Fruit fly (Drosophila melanogaster) whole organism, prepupa: ENCODE measurements around the gene e.
A peak's percentile ranks its signal among the peaks of the same experiment; 100 is the strongest.

Experiments
- CG10631 ChIP-seq: fragments of 200-800 bp; sonication (Bioruptor generic); optimal IDR thresholded peaks from 2 replicates; lab custom pipeline; 2016; ENCODE audit warnings: missing biosample characterization, missing genetic modification characterization
- CG11294 ChIP-seq: fragments of 200-800 bp; sonication (Bioruptor generic); IDR thresholded peaks from 2 replicates; pipeline ENCODE4 v1.3.6; 2022; ENCODE audit warnings: missing biosample characterization, missing genetic modification characterization
- CG11762 ChIP-seq: fragments of 200-800 bp; sonication (Bioruptor generic); optimal IDR thresholded peaks from 3 replicates; lab custom pipeline; 2016; ENCODE audit warnings: missing biosample characterization, missing genetic modification characterization; ENCODE audit not compliant: insufficient read depth
- CG11902 ChIP-seq: fragments of 200-800 bp; sonication (Bioruptor generic); optimal IDR thresholded peaks from 3 replicates; lab custom pipeline; 2016; ENCODE audit warnings: missing biosample characterization, missing genetic modification characterization
- CG1621 ChIP-seq: fragments of 200-800 bp; sonication (Bioruptor generic); optimal IDR thresholded peaks from 3 replicates; lab custom pipeline; 2018; ENCODE audit warnings: missing biosample characterization, mild to moderate bottlenecking, missing genetic modification characterization
- CG16779 ChIP-seq: fragments of 200-800 bp; sonication (Bioruptor generic); optimal IDR thresholded peaks from 3 replicates; lab custom pipeline; 2017; ENCODE audit warnings: missing biosample characterization, mild to moderate bottlenecking, missing genetic modification characterization
- CG31627 ChIP-seq: fragments of 200-800 bp; sonication (Bioruptor generic); optimal IDR thresholded peaks from 3 replicates; lab custom pipeline; 2016; ENCODE audit warnings: missing biosample characterization, missing genetic modification characterization
- CG32006 ChIP-seq: fragments of 200-800 bp; sonication (Bioruptor generic); optimal IDR thresholded peaks from 3 replicates; lab custom pipeline; 2017; ENCODE audit warnings: missing biosample characterization, mild to moderate bottlenecking, missing genetic modification characterization
- CG34406 ChIP-seq: fragments of 200-800 bp; sonication (Bioruptor generic); optimal IDR thresholded peaks from 3 replicates; lab custom pipeline; 2016; ENCODE audit warnings: missing biosample characterization, missing genetic modification characterization
- CG4318 ChIP-seq: fragments of 200-800 bp; sonication (Bioruptor generic); optimal IDR thresholded peaks from 3 replicates; lab custom pipeline; 2017; ENCODE audit warnings: missing biosample characterization, mild to moderate bottlenecking, missing genetic modification characterization
- CG6163 ChIP-seq: fragments of 200-800 bp; sonication (Bioruptor generic); IDR thresholded peaks from 3 replicates; pipeline ENCODE4 v1.3.6; 2022; ENCODE audit warnings: missing biosample characterization, missing genetic modification characterization
- CG6792 ChIP-seq: fragments of 200-800 bp; sonication (Bioruptor generic); optimal IDR thresholded peaks from 3 replicates; lab custom pipeline; 2016; ENCODE audit warnings: missing biosample characterization, missing genetic modification characterization
- CG6808 ChIP-seq: fragments of 200-800 bp; sonication (Bioruptor generic); optimal IDR thresholded peaks from 3 replicates; lab custom pipeline; 2017; ENCODE audit warnings: missing biosample characterization, missing genetic modification characterization, mild to moderate bottlenecking, moderate library complexity, missing genetic modification reagents
- CG6854 ChIP-seq: fragments of 200-800 bp; sonication (Bioruptor generic); optimal IDR thresholded peaks from 2 replicates; lab custom pipeline; 2017; ENCODE audit warnings: missing biosample characterization, mild to moderate bottlenecking, missing genetic modification characterization
- CG8119 ChIP-seq: fragments of 200-800 bp; sonication (Bioruptor generic); IDR thresholded peaks from 3 replicates; pipeline ENCODE4 v1.3.6; 2022; ENCODE audit warnings: missing biosample characterization, missing genetic modification characterization
- CG8632 ChIP-seq: fragments of 200-800 bp; sonication (Bioruptor generic); optimal IDR thresholded peaks from 3 replicates; lab custom pipeline; 2016; ENCODE audit warnings: missing biosample characterization, missing genetic modification characterization
- Eip75B ChIP-seq: fragments of 200-800 bp; sonication (Bioruptor generic); optimal IDR thresholded peaks from 3 replicates; lab custom pipeline; 2016; ENCODE audit warnings: missing biosample characterization, missing genetic modification characterization
- Eip93F ChIP-seq: fragments of 200-800 bp; sonication (Bioruptor generic); optimal IDR thresholded peaks from 2 replicates; lab custom pipeline; 2016; ENCODE audit warnings: missing biosample characterization, mild to moderate bottlenecking, missing genetic modification characterization
- Ets96B ChIP-seq: fragments of 200-800 bp; optimal IDR thresholded peaks from 2 replicates; lab custom pipeline; 2019; ENCODE audit warnings: missing biosample characterization, mild to moderate bottlenecking, missing genetic modification characterization, moderate library complexity
- Gug ChIP-seq: fragments of 200-800 bp; sonication (Bioruptor generic); IDR thresholded peaks from 2 replicates; pipeline ENCODE4 v1.3.6; 2022; ENCODE audit warnings: missing biosample characterization, missing genetic modification characterization
- Hr38 ChIP-seq: sonication (Bioruptor generic); optimal IDR thresholded peaks from 2 replicates; lab custom pipeline; 2016; ENCODE audit warnings: missing biosample characterization, missing genetic modification characterization
- Hr39 ChIP-seq: fragments of 200-800 bp; sonication (Bioruptor generic); optimal IDR thresholded peaks from 2 replicates; lab custom pipeline; 2016; ENCODE audit warnings: missing biosample characterization, missing genetic modification characterization
- Hr4 ChIP-seq: fragments of 200-800 bp; sonication (Bioruptor generic); optimal IDR thresholded peaks from 3 replicates; lab custom pipeline; 2016; ENCODE audit warnings: missing biosample characterization, missing genetic modification characterization
- Lpt ChIP-seq: fragments of 200-800 bp; sonication (Bioruptor generic); optimal IDR thresholded peaks from 3 replicates; lab custom pipeline; 2016; ENCODE audit warnings: missing biosample characterization, missing genetic modification characterization
- Met ChIP-seq: fragments of 200-800 bp; sonication (Bioruptor generic); optimal IDR thresholded peaks from 3 replicates; lab custom pipeline; 2016; ENCODE audit warnings: missing biosample characterization, missing genetic modification characterization
- OdsH ChIP-seq: fragments of 200-800 bp; sonication (Bioruptor generic); optimal IDR thresholded peaks from 3 replicates; lab custom pipeline; 2016; ENCODE audit warnings: missing biosample characterization, missing genetic modification characterization
- Smox ChIP-seq: fragments of 200-800 bp; sonication (Bioruptor generic); optimal IDR thresholded peaks from 3 replicates; lab custom pipeline; 2016; ENCODE audit warnings: missing biosample characterization, missing genetic modification characterization
- Sox102F ChIP-seq: fragments of 200-800 bp; sonication (Bioruptor generic); optimal IDR thresholded peaks from 2 replicates; lab custom pipeline; 2016; ENCODE audit warnings: missing biosample characterization, mild to moderate bottlenecking, missing genetic modification characterization
- Sox14 ChIP-seq: fragments of 200-800 bp; sonication (Bioruptor generic); optimal IDR thresholded peaks from 3 replicates; lab custom pipeline; 2016; ENCODE audit warnings: missing biosample characterization, missing genetic modification characterization
- achi ChIP-seq: fragments of 200-800 bp; sonication (Bioruptor generic); optimal IDR thresholded peaks from 3 replicates; lab custom pipeline; 2016; ENCODE audit warnings: missing biosample characterization, missing genetic modification characterization
- acj6 ChIP-seq: fragments of 200-800 bp; sonication (Bioruptor generic); optimal IDR thresholded peaks from 3 replicates; lab custom pipeline; 2016; ENCODE audit warnings: missing biosample characterization, missing genetic modification characterization
- cyc ChIP-seq: fragments of 200-800 bp; sonication (Bioruptor generic); optimal IDR thresholded peaks from 3 replicates; lab custom pipeline; 2016; ENCODE audit warnings: missing biosample characterization, missing genetic modification characterization
- dac ChIP-seq: fragments of 200-800 bp; sonication (Bioruptor generic); optimal IDR thresholded peaks from 2 replicates; lab custom pipeline; 2017; ENCODE audit warnings: missing biosample characterization, mild to moderate bottlenecking, missing genetic modification characterization
- dsx ChIP-seq: fragments of 200-800 bp; optimal IDR thresholded peaks from 3 replicates; lab custom pipeline; 2019; ENCODE audit warnings: missing biosample characterization, mild to moderate bottlenecking, missing genetic modification characterization, moderate library complexity; ENCODE audit not compliant: poor library complexity, severe bottlenecking
- eg ChIP-seq: fragments of 200-800 bp; sonication (Bioruptor generic); IDR thresholded peaks from 3 replicates; pipeline ENCODE4 v1.3.6; 2022; ENCODE audit warnings: missing biosample characterization, missing genetic modification characterization
- esn ChIP-seq: fragments of 200-800 bp; sonication (Bioruptor generic); optimal IDR thresholded peaks from 2 replicates; lab custom pipeline; 2016; ENCODE audit warnings: missing biosample characterization, mild to moderate bottlenecking, missing genetic modification characterization, moderate library complexity
- fd59A ChIP-seq: fragments of 200-800 bp; sonication (Bioruptor generic); optimal IDR thresholded peaks from 2 replicates; lab custom pipeline; 2017; ENCODE audit warnings: missing biosample characterization, mild to moderate bottlenecking, missing genetic modification characterization, missing genetic modification reagents
- fd85E ChIP-seq: fragments of 200-800 bp; sonication (Bioruptor generic); optimal IDR thresholded peaks from 3 replicates; lab custom pipeline; 2016; ENCODE audit warnings: missing biosample characterization, missing genetic modification characterization
- fkh ChIP-seq: fragments of 200-800 bp; sonication (Bioruptor generic); optimal IDR thresholded peaks from 3 replicates; lab custom pipeline; 2017; ENCODE audit warnings: missing biosample characterization, mild to moderate bottlenecking, missing genetic modification characterization, moderate library complexity
- lz ChIP-seq: fragments of 200-800 bp; sonication (Bioruptor generic); optimal IDR thresholded peaks from 3 replicates; lab custom pipeline; 2016; ENCODE audit warnings: missing biosample characterization, missing genetic modification characterization
- net ChIP-seq: fragments of 200-800 bp; sonication (Bioruptor generic); optimal IDR thresholded peaks from 3 replicates; lab custom pipeline; 2016; ENCODE audit warnings: missing biosample characterization, missing genetic modification characterization
- pdm3 ChIP-seq: fragments of 200-800 bp; sonication (Bioruptor generic); optimal IDR thresholded peaks from 3 replicates; lab custom pipeline; 2016; ENCODE audit warnings: missing biosample characterization, missing genetic modification characterization
- salr ChIP-seq, 2 experiments: fragments of 200-800 bp; sonication (Bioruptor generic); optimal IDR thresholded peaks; 3 replicates each; lab custom pipeline; 2016 to 2018; ENCODE audit warnings: missing biosample characterization in 2 of 2, missing genetic modification characterization in 2 of 2, mild to moderate bottlenecking in 1 of 2
- spab ChIP-seq: fragments of 200-800 bp; sonication (Bioruptor generic); optimal IDR thresholded peaks from 2 replicates; lab custom pipeline; 2017; ENCODE audit warnings: missing biosample characterization, mild to moderate bottlenecking, missing genetic modification characterization, missing genetic modification reagents
- ss ChIP-seq, 2 experiments: fragments of 200-800 bp; sonication (Bioruptor generic); optimal IDR thresholded peaks; 2 replicates in 1 of 2; 3 replicates in 1 of 2; lab custom pipeline; 2017 to 2018; ENCODE audit warnings: mild to moderate bottlenecking in 2 of 2, missing biosample characterization in 2 of 2, missing genetic modification characterization in 2 of 2, moderate library complexity in 1 of 2
- svp ChIP-seq: fragments of 200-800 bp; sonication (Bioruptor generic); peaks from one replicate; lab custom pipeline; 2016; ENCODE audit warnings: missing biosample characterization, missing genetic modification characterization
- topi ChIP-seq: fragments of 200-800 bp; sonication (Bioruptor generic); optimal IDR thresholded peaks from 3 replicates; lab custom pipeline; 2016; ENCODE audit warnings: missing biosample characterization, missing genetic modification characterization
- vri ChIP-seq: fragments of 200-800 bp; sonication (Bioruptor generic); optimal IDR thresholded peaks from 3 replicates; lab custom pipeline; 2016; ENCODE audit warnings: missing biosample characterization, mild to moderate bottlenecking, missing genetic modification characterization

e gene

DNA sequence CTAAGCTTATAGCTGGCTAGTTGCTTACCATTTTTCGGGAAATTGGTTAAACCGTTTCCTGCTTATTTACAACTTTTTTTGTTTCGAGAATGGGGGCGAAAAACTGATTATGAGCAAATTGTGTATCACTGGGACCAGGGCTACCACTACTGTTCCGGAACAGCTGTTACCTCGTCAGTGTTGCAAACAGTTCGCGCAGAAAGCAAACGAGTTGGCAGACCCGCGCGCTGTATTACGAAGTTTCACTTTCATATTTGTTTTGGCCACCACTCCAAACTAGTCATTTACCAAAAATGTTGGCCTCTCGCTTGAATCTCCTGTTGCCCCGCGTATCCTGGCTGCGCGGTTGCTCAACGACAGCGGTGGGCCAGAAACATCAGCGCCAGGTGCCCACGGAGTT is 32.9 kb upstream of the e start, which contains the start of the genes AP-2sigma and Idi (continued):
- TF ChIP-seq spab (GFP tag; lab: Kevin White, UChicago) (no peak), CG34406 (GFP tag; lab: Kevin White, UChicago) (no peak), CG4318 (no peak), eg (no peak), CG6163 (GFP tag; lab: Robert Waterston, UW) (peak; percentile 53; the same call in 2 of the 3 replicates), salr (GFP tag; optimal IDR thresholded peaks at IDR 0.05; lab: Kevin White, UChicago) (no peak), net (no peak), CG31627 (GFP tag; lab: Kevin White, UChicago) (peak; percentile 34), topi (GFP tag; lab: Kevin White, UChicago) (peak; percentile 45), CG6808 (GFP tag; lab: Kevin White, UChicago) (no peak), OdsH (GFP tag; lab: Kevin White, UChicago) (no peak), vri (peak; percentile 66), dsx (GFP tag; lab: Kevin White, UChicago) (no peak)

dm6 chr3R:21268873-21269272 is 31.9 kb upstream of the e start, which contains the start of gene Rab1:
TSS of gene Rab1 (minus strand) at chr3R:21269060.
- TF ChIP-seq Eip75B (GFP tag; lab: Kevin White, UChicago) = peak; percentile 41
- peak; percentile 13 for TF ChIP-seq Hr4
- TF ChIP-seq CG8119 (GFP tag; lab: Robert Waterston, UW) = no peak
- peak; percentile 36 for TF ChIP-seq acj6 (GFP tag; lab: Kevin White, UChicago)
- no peak for TF ChIP-seq salr (GFP tag; optimal IDR thresholded peaks at IDR 0.05; lab: Kevin White, UChicago)
- peak; percentile 97 for TF ChIP-seq svp (GFP tag; lab: Kevin White, UChicago)
- TF ChIP-seq topi (GFP tag; lab: Kevin White, UChicago) = peak; percentile 44
- peak; percentile 33 for TF ChIP-seq Hr39
- no peak for TF ChIP-seq Ets96B
- TF ChIP-seq esn = peak; percentile 59
- no peak for TF ChIP-seq fd85E
- peak; percentile 66 for TF ChIP-seq CG1621 (tag; lab: Kevin White, UChicago)
- 0 out of 3 replicates have a peak, but pooled peaks have one; percentile 28 for TF ChIP-seq eg
- no peak for TF ChIP-seq CG8632 (GFP tag; lab: Kevin White, UChicago)
- TF ChIP-seq CG11762 (GFP tag; lab: Kevin White, UChicago) = no peak
- TF ChIP-seq CG11902 (GFP tag; lab: Kevin White, UChicago) = no peak
- TF ChIP-seq CG6854 = peak; percentile 42
- peak; percentile 19 for TF ChIP-seq CG6808 (GFP tag; lab: Kevin White, UChicago)
- no peak for TF ChIP-seq CG32006
- no peak for TF ChIP-seq Hr38
- no peak for TF ChIP-seq fd59A (GFP tag; lab: Kevin White, UChicago)
- peak; percentile 39 for TF ChIP-seq CG34406 (GFP tag; lab: Kevin White, UChicago)
- peak; percentile 45 for TF ChIP-seq achi (GFP tag; lab: Kevin White, UChicago)
- TF ChIP-seq CG31627 (GFP tag; lab: Kevin White, UChicago) = peak; percentile 31
- TF ChIP-seq net = peak; percentile 26
- no peak for TF ChIP-seq CG16779 (tag; lab: Kevin White, UChicago)
- no peak for TF ChIP-seq dsx (GFP tag; lab: Kevin White, UChicago)
- TF ChIP-seq vri = peak; percentile 63
- TF ChIP-seq CG4318 = no peak
- peak; percentile 44 for TF ChIP-seq cyc (GFP tag; lab: Kevin White, UChicago)
- peak; percentile 31 for TF ChIP-seq CG10631 (GFP tag; lab: Kevin White, UChicago)
- peak; percentile 38 for TF ChIP-seq lz (GFP tag; lab: Kevin White, UChicago)
- peak; percentile 89 for TF ChIP-seq Sox14 (GFP tag; lab: Kevin White, UChicago)
- TF ChIP-seq Lpt (GFP tag; lab: Kevin White, UChicago) = no peak
- no peak for TF ChIP-seq OdsH (GFP tag; lab: Kevin White, UChicago)
- no peak for TF ChIP-seq Gug (GFP tag; lab: Robert Waterston, UW)
- TF ChIP-seq CG6792 (GFP tag; lab: Kevin White, UChicago) = peak; percentile 30
- no peak for TF ChIP-seq Eip93F (GFP tag; lab: Kevin White, UChicago)
- no peak for TF ChIP-seq dac (GFP tag; lab: Kevin White, UChicago)
- TF ChIP-seq Smox (GFP tag; lab: Kevin White, UChicago) = no peak
- TF ChIP-seq pdm3 (GFP tag; lab: Kevin White, UChicago) = peak; percentile 51
- no peak for TF ChIP-seq CG11294 (GFP tag; lab: Robert Waterston, UW)
- no peak for TF ChIP-seq Met (GFP tag; lab: Kevin White, UChicago)
- TF ChIP-seq fkh (GFP tag; lab: Kevin White, UChicago) = peak; percentile 63
- TF ChIP-seq ss (GFP tag; optimal IDR thresholded peaks at IDR 0.05; lab: Kevin White, UChicago) = peak in 1 of 2 experiments; percentile 43
- TF ChIP-seq Sox102F (GFP tag; lab: Kevin White, UChicago) = peak; percentile 44
